Fruit fly (Drosophila melanogaster): ENCODE results near the gene CG13305.

The CG13305 gene

DNA sequence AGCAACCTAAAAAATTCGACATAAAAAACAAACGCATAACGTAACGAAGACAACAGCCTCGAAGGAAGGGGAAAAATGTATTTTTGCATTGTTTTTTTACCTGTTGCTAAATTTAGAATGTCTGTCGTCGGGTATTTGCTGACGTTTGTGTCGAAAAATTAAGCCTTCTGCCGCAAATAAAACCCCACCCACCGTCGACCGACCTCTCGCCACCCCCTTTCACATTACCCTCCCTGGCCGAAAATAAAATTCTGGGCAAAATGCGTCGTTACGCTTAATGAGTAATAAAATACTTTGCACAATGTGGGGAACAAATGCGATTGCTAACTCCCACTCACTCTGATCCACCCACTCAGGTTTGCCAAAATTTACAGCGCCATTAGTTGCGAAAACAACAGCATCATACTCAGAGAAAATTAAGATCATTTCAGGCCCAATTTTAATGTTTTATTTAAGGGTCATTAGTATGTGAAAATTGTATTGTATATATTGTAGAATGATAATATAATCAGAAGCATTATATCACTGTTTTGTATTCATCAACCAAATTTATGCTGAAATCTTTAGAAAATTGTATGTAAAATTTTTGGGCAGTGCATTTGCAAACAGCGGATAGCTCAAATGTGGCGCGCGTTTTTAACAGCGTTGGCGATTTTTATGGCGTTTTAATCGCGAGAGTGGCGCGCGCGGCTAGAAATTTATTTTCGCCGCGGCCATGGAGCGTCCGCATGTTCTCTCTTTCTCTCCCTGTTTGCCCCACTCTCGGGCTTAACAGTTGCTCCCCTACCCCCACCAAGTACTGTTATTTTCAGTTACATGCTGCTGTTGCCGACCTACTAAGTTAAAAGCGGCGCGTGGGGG lies 25.8 kb upstream of the CG13305 start (continued):
- TF ChIP-seq Rx (GFP tag; IDR thresholded peaks at IDR 0.05) = no peak
- TF ChIP-seq Sox102F (GFP tag; optimal IDR thresholded peaks at IDR 0.05) = peak; percentile 51
- TF ChIP-seq B-H2 (GFP tag; optimal IDR thresholded peaks at IDR 0.05) = no peak
- no peak for TF ChIP-seq Sry-β (GFP tag; optimal IDR thresholded peaks at IDR 0.05)
- TF ChIP-seq tin (GFP tag; optimal IDR thresholded peaks at IDR 0.05) = no peak
- TF ChIP-seq Doc3 (GFP tag; IDR thresholded peaks at IDR 0.05; ENCODE audit: partially characterized antibody) = 0 out of 3 replicates have a peak, but pooled peaks have one; percentile 18
- no peak for TF ChIP-seq CG7987 (GFP tag; optimal IDR thresholded peaks at IDR 0.05)
- peak; percentile 28 for TF ChIP-seq CrebB (tag; optimal IDR thresholded peaks at IDR 0.05)
- TF ChIP-seq CG1792 (GFP tag; optimal IDR thresholded peaks at IDR 0.05) = no peak
- TF ChIP-seq Dp (GFP tag; optimal IDR thresholded peaks at IDR 0.05) = no peak
- TF ChIP-seq lilli (GFP tag; optimal IDR thresholded peaks at IDR 0.05) = peak; percentile 67
- no peak for TF ChIP-seq eve (GFP tag; optimal IDR thresholded peaks at IDR 0.05)
- TF ChIP-seq CG6254 (GFP tag; optimal IDR thresholded peaks at IDR 0.05) = no peak
- no peak for TF ChIP-seq CG32767 (GFP tag; IDR thresholded peaks at IDR 0.05)

DNA sequence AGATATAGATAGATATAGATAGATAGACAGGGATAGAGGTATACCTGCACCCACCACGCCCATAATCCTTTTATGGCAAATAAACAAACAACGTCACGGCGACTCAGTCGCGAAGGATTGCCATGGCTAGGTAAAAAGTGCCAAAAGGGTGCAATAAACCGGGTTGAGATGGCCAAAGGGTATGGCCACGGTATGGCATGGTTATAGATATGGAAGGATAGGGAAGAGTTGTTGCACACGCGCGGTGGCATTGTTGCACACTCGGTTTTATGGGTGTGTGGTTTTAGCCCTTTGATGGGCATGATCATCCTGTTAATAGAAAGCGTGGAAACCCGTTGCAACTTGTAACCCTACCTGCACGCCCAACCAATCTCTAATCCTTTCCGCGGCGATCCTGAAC lies 24.4 kb upstream of the CG13305 start:
- peak; percentile 42 for TF ChIP-seq CG7271 (tag; optimal IDR thresholded peaks at IDR 0.05)
- peak in 1 of 2 experiments; percentile 89 for TF ChIP-seq tll (GFP tag; optimal IDR thresholded peaks at IDR 0.05)
- TF ChIP-seq onecut (GFP tag; IDR thresholded peaks at IDR 0.05) = no peak
- peak; percentile 98 for TF ChIP-seq cad (GFP tag; optimal IDR thresholded peaks at IDR 0.05)
- peak; percentile 35 for TF ChIP-seq Kr (GFP tag; optimal IDR thresholded peaks at IDR 0.05)
- TF ChIP-seq D (optimal IDR thresholded peaks at IDR 0.05) = peak; percentile 20
- no peak for TF ChIP-seq D (GFP tag; optimal IDR thresholded peaks at IDR 0.05)
- peak; percentile 42 for TF ChIP-seq zen (tag; optimal IDR thresholded peaks at IDR 0.05)
- TF ChIP-seq CG34376 (GFP tag; optimal IDR thresholded peaks at IDR 0.05) = no peak
- TF ChIP-seq twi (tag; optimal IDR thresholded peaks at IDR 0.05) = peak; percentile 12
- TF ChIP-seq CG15479 (GFP tag; optimal IDR thresholded peaks at IDR 0.05) = peak; percentile 95

DNA sequence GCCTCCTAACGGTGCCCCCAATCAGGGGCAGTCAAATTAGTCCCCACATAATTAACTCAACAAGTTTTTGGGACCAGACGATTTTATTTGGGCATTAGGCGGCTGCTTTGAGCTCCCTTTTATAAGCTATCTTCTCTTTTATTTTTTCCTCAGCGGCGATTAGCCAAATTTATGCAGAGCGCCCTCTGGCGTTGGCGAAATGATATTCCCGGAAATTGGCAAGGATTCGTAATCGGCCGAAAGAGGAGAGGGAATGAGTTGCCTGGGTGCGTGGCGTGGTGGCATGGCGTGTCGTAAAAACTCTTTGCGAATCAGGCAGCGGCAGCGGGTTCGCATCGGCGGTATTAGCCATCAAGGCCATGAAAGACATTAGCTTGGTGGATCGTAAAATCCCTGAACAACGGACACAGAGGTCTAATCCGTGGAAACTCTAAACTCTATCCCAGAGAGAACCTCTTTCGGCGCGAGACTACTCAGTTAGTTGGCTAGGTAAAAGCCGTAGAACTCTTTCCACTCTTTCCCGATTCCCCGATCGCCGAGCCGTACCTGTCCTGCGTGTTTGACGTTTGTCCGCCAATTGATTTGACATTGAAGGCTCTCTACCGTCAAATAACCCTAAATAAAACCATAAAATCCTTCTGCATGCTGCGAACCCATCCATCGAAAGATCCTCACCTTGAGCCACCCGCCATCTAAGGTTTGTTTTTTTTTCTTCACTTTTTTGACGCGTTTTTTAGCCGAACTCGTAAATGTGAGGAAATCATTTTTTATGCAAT lies 23.4 kb upstream of the CG13305 start:
- TF ChIP-seq sisA (GFP tag; IDR thresholded peaks at IDR 0.05) (no peak), tll (GFP tag; optimal IDR thresholded peaks at IDR 0.05) (peak in 1 of 2 experiments; percentile 97), fd102C (GFP tag; optimal IDR thresholded peaks at IDR 0.05) (no peak), CG12391 (tag; optimal IDR thresholded peaks at IDR 0.05) (no peak), zen (tag; optimal IDR thresholded peaks at IDR 0.05) (peak; percentile 73), CG15479 (GFP tag; optimal IDR thresholded peaks at IDR 0.05) (peak; percentile 51), cad (GFP tag; optimal IDR thresholded peaks at IDR 0.05) (peak; percentile 88), CG7271 (tag; optimal IDR thresholded peaks at IDR 0.05) (peak; percentile 69), CTCF (GFP tag; optimal IDR thresholded peaks at IDR 0.05) (peak; percentile 16)

DNA sequence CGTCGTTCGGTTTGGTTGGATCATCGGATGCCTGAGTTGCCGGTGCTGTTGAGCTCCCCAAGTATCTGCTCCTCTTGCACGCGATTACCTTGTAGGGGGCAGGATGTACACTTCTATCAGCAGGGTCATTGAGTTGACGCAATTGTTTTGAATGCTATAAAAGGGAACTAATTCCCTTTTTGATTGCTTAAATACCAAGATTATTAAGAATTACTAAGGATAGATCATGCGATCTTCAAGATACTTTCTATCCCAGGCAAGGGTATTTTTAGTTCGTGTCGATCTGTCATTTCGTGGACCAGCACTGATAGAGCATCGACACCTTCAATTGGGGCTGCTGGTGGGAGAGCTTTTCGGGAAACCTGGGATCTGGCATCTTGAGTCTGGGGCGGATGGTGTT lies 22.5 kb upstream of the CG13305 start:
- TF ChIP-seq D19A (tag; optimal IDR thresholded peaks at IDR 0.05) (peak; percentile 78), nom (GFP tag; optimal IDR thresholded peaks at IDR 0.05) (peak; percentile 25), lbe (GFP tag; optimal IDR thresholded peaks at IDR 0.05) (peak; percentile 29), Dref (GFP tag; IDR thresholded peaks at IDR 0.05) (no peak), h (optimal IDR thresholded peaks at IDR 0.05) (no peak), bsh (GFP tag; optimal IDR thresholded peaks at IDR 0.05) (peak in 1 of 2 experiments; percentile 22), Drgx (GFP tag; IDR thresholded peaks at IDR 0.05) (0 out of 2 replicates have a peak, but pooled peaks have one; percentile 35), row (GFP tag; IDR thresholded peaks at IDR 0.05) (0 out of 3 replicates have a peak, but pooled peaks have one; percentile 7), CG2116 (GFP tag; optimal IDR thresholded peaks at IDR 0.05) (no peak)
